Worm (Caenorhabditis elegans): ENCODE data around the gene C44B7.11.

- TF ChIP-seq him-1 (tag; optimal IDR thresholded peaks at IDR 0.05) (no peak), W03F9.2 (tag; optimal IDR thresholded peaks at IDR 0.05) (no peak), dao-5 (tag; optimal IDR thresholded peaks at IDR 0.05) (no peak)
These were observed at the start of gene C44B7.11 for ce11 chrII:6897507-6897906.

Measured in whole organism, L4/young adult.